Fruit fly (Drosophila melanogaster): ENCODE results near the gene Pstk.

- TF ChIP-seq psq (GFP tag; optimal IDR thresholded peaks at IDR 0.05) (no peak), OdsH (GFP tag; optimal IDR thresholded peaks at IDR 0.05) (no peak), tai (GFP tag; optimal IDR thresholded peaks at IDR 0.05) (no peak), h (GFP tag; optimal IDR thresholded peaks at IDR 0.05) (no peak), sage (GFP tag; optimal IDR thresholded peaks at IDR 0.05) (no peak), lola (GFP tag; optimal IDR thresholded peaks at IDR 0.05) (no peak), fru (GFP tag; optimal IDR thresholded peaks at IDR 0.05) (no peak), CrebA (GFP tag; optimal IDR thresholded peaks at IDR 0.05; ENCODE audit: borderline replicate concordance) (no peak), Dif (GFP tag; optimal IDR thresholded peaks at IDR 0.05; ENCODE audit: partially characterized antibody) (no peak), ey (GFP tag; optimal IDR thresholded peaks at IDR 0.05) (no peak)
These were observed 22.4 kb upstream of the Pstk start for dm6 chrX:19640707-19641248.
